Worm (Caenorhabditis elegans): ENCODE measurements around the gene R02F11.12.

DNA sequence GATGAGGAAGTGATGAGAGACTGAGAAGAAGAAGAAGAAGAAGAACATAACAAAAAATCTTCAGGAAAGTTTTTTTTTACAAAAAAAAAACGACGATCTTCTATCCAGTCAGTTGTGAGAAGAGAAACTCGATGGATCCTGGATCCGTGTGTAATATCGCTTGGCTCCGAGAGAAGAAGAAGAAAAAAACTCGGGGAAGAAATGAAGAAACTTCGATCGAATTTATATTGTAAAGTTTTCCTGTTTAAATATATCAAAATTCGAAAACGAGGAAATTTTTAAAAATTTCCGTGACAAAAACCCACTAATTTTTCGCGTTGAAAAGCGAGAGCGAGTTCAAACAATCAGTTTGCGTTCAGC, 32.8 kb downstream of the R02F11.12 start, which contains the start of gene adss-1:
- TF ChIP-seq flt-1 (GFP tag; IDR thresholded peaks at IDR 0.05) (no peak), hmg-4 (GFP tag; optimal IDR thresholded peaks at IDR 0.05) (no peak), ama-1 (optimal IDR thresholded peaks at IDR 0.05) (no peak), hnd-1 (tag; optimal IDR thresholded peaks at IDR 0.05) (no peak), B0310.2 (tag; optimal IDR thresholded peaks at IDR 0.05) (no peak), scrt-1 (GFP tag; IDR thresholded peaks at IDR 0.05) (no peak), F13C5.2 (tag; optimal IDR thresholded peaks at IDR 0.05) (no peak), aly-1 (tag; optimal IDR thresholded peaks at IDR 0.05) (no peak), ceh-36 (tag; optimal IDR thresholded peaks at IDR 0.05) (no peak)

Measured in whole organism, early embryonic.